Worm (Caenorhabditis elegans) whole organism, L4 larva: ENCODE data around the gene zzz-1.

Source experiments
- F44E2.7 ChIP-seq: fragments of 200-800 bp; sonication (Bioruptor generic); IDR thresholded peaks from 2 replicates; pipeline ENCODE4 v2.1.2; 2022; ENCODE audit warnings: missing genetic modification characterization, missing compliant biosample characterization
- R02D3.7 ChIP-seq: fragments of 150-350 bp; sonication (generic microtip); optimal IDR thresholded peaks from 3 replicates; lab custom pipeline; 2014; ENCODE audit warnings: missing biosample characterization, missing genetic modification characterization
- Y75B8A.6 ChIP-seq: fragments of 200-800 bp; sonication (Bioruptor generic); IDR thresholded peaks from 2 replicates; pipeline ENCODE4 v1.3.6; 2022; ENCODE audit warnings: missing genetic modification reagents, missing genetic modification characterization, missing compliant biosample characterization
- ZK546.5 ChIP-seq, 2 experiments: sonication (generic microtip); optimal IDR thresholded peaks; 2 replicates each; lab custom pipeline; 2017; ENCODE audit warnings: missing biosample characterization in 2 of 2, missing genetic modification characterization in 2 of 2
- aha-1 ChIP-seq: fragments of 150-350 bp; peaks from one replicate; lab custom pipeline; 2014; ENCODE audit warnings: missing biosample characterization, missing genetic modification characterization
- ama-1 ChIP-seq: fragments of 150-350 bp; optimal IDR thresholded peaks from 2 replicates; lab custom pipeline; 2014; ENCODE audit warnings: inconsistent platforms, mixed read lengths
- ceh-20 ChIP-seq: fragments of 200-800 bp; sonication (Bioruptor generic); IDR thresholded peaks from 2 replicates; pipeline ENCODE4 v1.3.6; 2022; ENCODE audit warnings: missing genetic modification reagents, missing genetic modification characterization, missing compliant biosample characterization
- ceh-82 ChIP-seq: sonication (generic microtip); optimal IDR thresholded peaks from 2 replicates; lab custom pipeline; 2017; ENCODE audit warnings: missing biosample characterization, missing genetic modification characterization
- ces-1 ChIP-seq: fragments of 150-350 bp; sonication (generic microtip); optimal IDR thresholded peaks from 4 replicates; lab custom pipeline; 2014; ENCODE audit warnings: missing biosample characterization, missing genetic modification reagents, missing genetic modification characterization
- daf-16 ChIP-seq, 3 experiments: sonication (generic microtip); optimal IDR thresholded peaks; 2 replicates each; lab custom pipeline; 2016 to 2017; ENCODE audit warnings: missing genetic modification characterization in 3 of 3, missing genetic modification reagents in 3 of 3, mild to moderate bottlenecking in 2 of 3, missing compliant biosample characterization in 2 of 3, missing biosample characterization in 1 of 3, moderate library complexity in 1 of 3
- dmd-9 ChIP-seq: fragments of 200-800 bp; sonication (Bioruptor generic); IDR thresholded peaks from 2 replicates; pipeline ENCODE4 v1.3.6; 2022; ENCODE audit warnings: missing genetic modification reagents, missing genetic modification characterization, missing compliant biosample characterization
- egl-27 ChIP-seq: sonication (generic microtip); optimal IDR thresholded peaks from 3 replicates; lab custom pipeline; 2017; ENCODE audit warnings: missing biosample characterization, missing genetic modification reagents, missing genetic modification characterization
- egl-43 ChIP-seq: fragments of 200-800 bp; sonication (Bioruptor generic); IDR thresholded peaks from 2 replicates; pipeline ENCODE4 v1.3.6; 2022; ENCODE audit warnings: missing genetic modification reagents, missing genetic modification characterization, missing compliant biosample characterization
- gei-8 ChIP-seq: fragments of 200-800 bp; sonication (Bioruptor generic); optimal IDR thresholded peaks from 2 replicates; lab custom pipeline; 2018; ENCODE audit warnings: mild to moderate bottlenecking, missing genetic modification characterization, missing compliant biosample characterization
- hif-1 ChIP-seq, 2 experiments: sonication (generic microtip); optimal IDR thresholded peaks; 2 replicates each; lab custom pipeline; 2016 to 2017; ENCODE audit warnings: missing compliant biosample characterization in 2 of 2, missing genetic modification characterization in 2 of 2, missing genetic modification reagents in 2 of 2, missing genotype in 2 of 2, mild to moderate bottlenecking in 1 of 2
- jun-1 ChIP-seq: fragments of 150-350 bp; optimal IDR thresholded peaks from 2 replicates; lab custom pipeline; 2014; ENCODE audit warnings: missing biosample characterization, missing genetic modification reagents, missing genetic modification characterization
- lin-13 ChIP-seq: fragments of 150-350 bp; optimal IDR thresholded peaks from 2 replicates; lab custom pipeline; 2014; ENCODE audit warnings: missing biosample characterization, missing genetic modification reagents, missing genetic modification characterization
- lin-15B ChIP-seq: fragments of 150-350 bp; sonication (generic microtip); optimal IDR thresholded peaks from 3 replicates; lab custom pipeline; 2014; ENCODE audit warnings: missing biosample characterization, missing genetic modification characterization
- lir-3 ChIP-seq: sonication (generic microtip); optimal IDR thresholded peaks from 2 replicates; lab custom pipeline; 2016; ENCODE audit warnings: mild to moderate bottlenecking, missing genetic modification characterization, missing compliant biosample characterization
- lsy-2 ChIP-seq, 2 experiments: fragments of 150-350 bp in 1 of 2; sonication (generic microtip) in 1 of 2; optimal IDR thresholded peaks; 2 replicates each; lab custom pipeline; 2014 to 2017; ENCODE audit warnings: missing biosample characterization in 2 of 2, missing genetic modification characterization in 2 of 2
- mdt-29 ChIP-seq: fragments of 200-800 bp; sonication (Bioruptor generic); IDR thresholded peaks from 2 replicates; pipeline ENCODE4 v1.3.6; 2022; ENCODE audit warnings: missing genetic modification reagents, missing genetic modification characterization, missing compliant biosample characterization
- mes-2 ChIP-seq: sonication (generic microtip); optimal IDR thresholded peaks from 2 replicates; lab custom pipeline; 2016; ENCODE audit warnings: missing genotype, mild to moderate bottlenecking, missing genetic modification characterization, missing compliant biosample characterization; ENCODE audit not compliant: poor library complexity, severe bottlenecking
- nhr-10 ChIP-seq: fragments of 150-350 bp; optimal IDR thresholded peaks from 2 replicates; lab custom pipeline; 2014; ENCODE audit warnings: missing biosample characterization, missing genetic modification characterization
- nhr-102 ChIP-seq: sonication (generic microtip); optimal IDR thresholded peaks from 2 replicates; lab custom pipeline; 2016; ENCODE audit warnings: mild to moderate bottlenecking, missing genetic modification characterization, moderate library complexity, missing compliant biosample characterization
- nhr-41 ChIP-seq: fragments of 200-800 bp; sonication (Bioruptor generic); IDR thresholded peaks from 2 replicates; pipeline ENCODE4 v1.3.6; 2022; ENCODE audit warnings: missing genetic modification reagents, missing genetic modification characterization, missing compliant biosample characterization
- nhr-42 ChIP-seq: fragments of 200-800 bp; sonication (Bioruptor generic); IDR thresholded peaks from 2 replicates; pipeline ENCODE4 v1.3.6; 2022; ENCODE audit warnings: missing genetic modification characterization, missing compliant biosample characterization
- nhr-48 ChIP-seq: sonication (generic microtip); optimal IDR thresholded peaks from 2 replicates; lab custom pipeline; 2016; ENCODE audit warnings: mild to moderate bottlenecking, missing genetic modification characterization, missing compliant biosample characterization
- nhr-6 ChIP-seq: fragments of 150-350 bp; optimal IDR thresholded peaks from 2 replicates; lab custom pipeline; 2014; ENCODE audit warnings: missing biosample characterization, missing genetic modification characterization
- pha-4 ChIP-seq, 2 experiments: fragments of 150-350 bp in 1 of 2; fragments of 200-800 bp in 1 of 2; sonication (Bioruptor generic) in 1 of 2; IDR thresholded peaks in 1 of 2; optimal IDR thresholded peaks in 1 of 2; 2 replicates each; pipeline versions ENCODE4 v1.3.6 to Lab custom; 2014 to 2022; ENCODE audit warnings: missing genetic modification characterization in 2 of 2, missing genetic modification reagents in 2 of 2, missing biosample characterization in 1 of 2, missing compliant biosample characterization in 1 of 2
- skn-1 ChIP-seq: fragments of 150-350 bp; optimal IDR thresholded peaks from 2 replicates; lab custom pipeline; 2014; ENCODE audit warnings: missing biosample characterization, missing genetic modification characterization
- spr-1 ChIP-seq: sonication (generic microtip); optimal IDR thresholded peaks from 2 replicates; lab custom pipeline; 2016; ENCODE audit warnings: mild to moderate bottlenecking, missing genetic modification characterization, missing compliant biosample characterization
- tag-97 ChIP-seq: fragments of 200-800 bp; sonication (Bioruptor generic); IDR thresholded peaks from 2 replicates; pipeline ENCODE4 v1.3.6; 2022; ENCODE audit warnings: missing genetic modification characterization, missing compliant biosample characterization
- unc-39 ChIP-seq: sonication (generic microtip); optimal IDR thresholded peaks from 2 replicates; lab custom pipeline; 2017; ENCODE audit warnings: missing biosample characterization, missing genetic modification characterization
- vab-7 ChIP-seq: fragments of 200-800 bp; sonication (Bioruptor generic); IDR thresholded peaks from 2 replicates; pipeline ENCODE4 v1.3.6; 2022; ENCODE audit warnings: missing genetic modification reagents, missing genetic modification characterization, missing compliant biosample characterization
- zfp-3 ChIP-seq: fragments of 200-800 bp; sonication (Bioruptor generic); conservative IDR thresholded peaks from 2 replicates; pipeline ENCODE4 v1.3.6; 2022; ENCODE audit warnings: missing genetic modification reagents, missing genetic modification characterization, missing compliant biosample characterization

zzz-1 gene

ce11 chrV:10951655-10952278, 42.8 kb upstream of the zzz-1 start, which contains the start of gene F17C11.4 (continued):
- TF ChIP-seq daf-16 (GFP tag; optimal IDR thresholded peaks at IDR 0.05; lab: Kevin White, UChicago): peak in 1 of 2 experiments; percentile 76
- TF ChIP-seq daf-16 (tag; optimal IDR thresholded peaks at IDR 0.05; lab: Kevin White, UChicago): peak; percentile 80
- no peak for TF ChIP-seq egl-43
- peak; percentile 57; the same call in 1 of the 2 replicates for TF ChIP-seq zfp-3 (GFP tag; lab: Robert Waterston, UW)
- no peak for TF ChIP-seq mes-2 (tag; lab: Kevin White, UChicago)
- TF ChIP-seq ama-1: peak; percentile 82
- TF ChIP-seq nhr-6: peak; percentile 33
- peak; percentile 99 for TF ChIP-seq aha-1 (tag; lab: Kevin White, UChicago)
- no peak for TF ChIP-seq skn-1 (tag; lab: Kevin White, UChicago)
- TF ChIP-seq nhr-102 (tag; lab: Kevin White, UChicago): peak; percentile 6
- TF ChIP-seq nhr-42: no peak
- TF ChIP-seq hif-1 (tag; optimal IDR thresholded peaks at IDR 0.05; lab: Kevin White, UChicago): peak; percentile 41 to 74
- no peak for TF ChIP-seq vab-7 (GFP tag; lab: Robert Waterston, UW)
- peak; percentile 60 to 77 for TF ChIP-seq lsy-2 (tag; optimal IDR thresholded peaks at IDR 0.05; lab: Kevin White, UChicago)
- TF ChIP-seq nhr-48: peak; percentile 84
- no peak; the same call in 1 of the 2 replicates for TF ChIP-seq pha-4 (GFP tag; IDR thresholded peaks at IDR 0.05; lab: Robert Waterston, UW)
- TF ChIP-seq pha-4 (tag; optimal IDR thresholded peaks at IDR 0.05; lab: Kevin White, UChicago): no peak
- TF ChIP-seq ceh-82 (tag; lab: Kevin White, UChicago): no peak
- TF ChIP-seq ceh-20 (GFP tag; lab: Robert Waterston, UW): 0 out of 2 replicates have a peak, but pooled peaks have one; percentile 12
- TF ChIP-seq, all 104 proteins: peak for 40

ce11 chrV:10949511-10949910, 40.5 kb upstream of the zzz-1 start, which contains the start of gene col-153:
col-153 (plus strand) TSS chrV:10949811.
- TF ChIP-seq vab-7 (GFP tag; lab: Robert Waterston, UW): no peak
- TF ChIP-seq egl-27: no peak
- TF ChIP-seq dmd-9 (GFP tag; lab: Robert Waterston, UW): no peak
- TF ChIP-seq jun-1: no peak
- no peak for TF ChIP-seq Y75B8A.6
- no peak for TF ChIP-seq nhr-42
- TF ChIP-seq mdt-29 (GFP tag; lab: Robert Waterston, UW): no peak
- no peak for TF ChIP-seq lin-15B (tag; lab: Kevin White, UChicago)
- no peak for TF ChIP-seq lin-13 (GFP tag; lab: Kevin White, UChicago)
- no peak for TF ChIP-seq ZK546.5 (tag; optimal IDR thresholded peaks at IDR 0.05; lab: Kevin White, UChicago)
- no peak for TF ChIP-seq R02D3.7 (tag; lab: Kevin White, UChicago)
- no peak for TF ChIP-seq unc-39 (tag; lab: Kevin White, UChicago)
- no peak for TF ChIP-seq gei-8
- TF ChIP-seq nhr-41 (GFP tag; lab: Robert Waterston, UW): no peak
- no peak for TF ChIP-seq nhr-10 (tag; lab: Kevin White, UChicago)
- no peak for TF ChIP-seq lir-3 (tag; lab: Kevin White, UChicago)
- no peak for TF ChIP-seq tag-97 (GFP tag; lab: Robert Waterston, UW)
- no peak for TF ChIP-seq F44E2.7 (GFP tag; lab: Robert Waterston, UW)

- TF ChIP-seq nhr-10 (tag; lab: Kevin White, UChicago) (no peak), ces-1 (GFP tag; lab: Kevin White, UChicago) (no peak), spr-1 (no peak), lsy-2 (tag; optimal IDR thresholded peaks at IDR 0.05; lab: Kevin White, UChicago) (no peak), aha-1 (tag; lab: Kevin White, UChicago) (peak; percentile 38)
Observed at ce11 chrV:10947930-10948329, 39.0 kb upstream of the zzz-1 start, which contains the start of gene F17C11.2. F17C11.2 (plus strand) TSS chrV:10948230.
